Worm (Caenorhabditis elegans): ENCODE results near the gene hrg-9.
A peak's percentile ranks its signal among the peaks of the same experiment; 100 is the strongest.

hrg-9 gene

ce11 chrV:12987061-12987460, 23.9 kb upstream of the hrg-9 start, which contains the start of gene shw-3:
shw-3 (minus strand) TSS chrV:12987161.
- no peak for TF ChIP-seq dao-5 (tag; optimal IDR thresholded peaks at IDR 0.05)
- TF ChIP-seq him-1 (tag; optimal IDR thresholded peaks at IDR 0.05), result no peak
- no peak for TF ChIP-seq W03F9.2 (tag; optimal IDR thresholded peaks at IDR 0.05)

DNA sequence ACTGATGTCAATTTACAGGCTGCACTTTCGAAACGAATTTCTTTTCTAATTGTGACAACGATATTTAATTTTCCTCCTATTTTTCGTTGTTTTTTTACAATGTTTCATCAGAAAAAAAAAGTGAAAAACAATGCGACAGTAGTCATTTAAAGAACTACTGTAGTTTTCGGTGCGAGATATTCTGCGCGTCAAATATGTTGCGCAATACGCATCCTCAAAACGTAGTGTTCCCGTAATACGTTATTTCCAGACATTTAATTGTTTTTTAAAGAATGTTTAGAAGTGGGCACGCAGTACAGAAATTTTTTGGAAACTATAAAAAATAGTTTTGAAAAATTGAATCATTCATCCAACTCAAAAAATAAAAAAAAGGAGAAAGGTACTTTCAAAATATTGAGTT, 10.9 kb upstream of the hrg-9 start:
- no peak for TF ChIP-seq W03F9.2 (tag; optimal IDR thresholded peaks at IDR 0.05)
- TF ChIP-seq him-1 (tag; optimal IDR thresholded peaks at IDR 0.05), result no peak

DNA sequence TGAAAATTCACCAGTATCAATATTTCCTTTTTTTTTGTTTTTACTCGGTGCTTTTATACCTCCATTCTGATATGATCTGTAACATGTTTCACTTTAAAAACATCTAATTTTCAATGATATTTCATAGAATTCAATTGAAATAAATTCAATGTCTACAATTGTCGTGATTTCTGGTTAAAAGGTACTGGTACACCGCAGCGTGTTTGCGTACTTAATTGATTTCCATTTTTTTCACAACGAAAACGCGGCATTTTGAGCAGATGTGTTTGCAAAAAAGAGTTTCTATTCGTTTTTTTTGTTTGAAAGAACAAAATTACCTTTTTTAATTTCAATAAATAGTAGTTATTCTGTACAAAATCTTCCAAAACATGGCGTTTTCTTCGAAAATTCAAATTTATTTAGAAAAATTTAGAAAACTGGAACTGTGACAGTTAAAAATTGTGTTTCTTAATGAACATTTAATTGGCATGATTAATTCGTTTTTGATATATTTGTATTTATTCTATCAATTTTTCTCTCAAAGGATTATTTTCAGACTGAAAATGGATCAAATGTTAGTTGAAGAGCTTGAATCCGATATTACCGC, 7.5 kb upstream of the hrg-9 start, which contains the start of gene pnn-1:
Gene pnn-1 (plus strand): TSS at position 536 of the 586 bp plus-strand sequence.
- no peak for TF ChIP-seq dao-5 (tag; optimal IDR thresholded peaks at IDR 0.05)
- TF ChIP-seq him-1 (tag; optimal IDR thresholded peaks at IDR 0.05), result no peak
- TF ChIP-seq W03F9.2 (tag; optimal IDR thresholded peaks at IDR 0.05), result peak; percentile 29

ce11 chrV:12968555-12968954, 5.4 kb upstream of the hrg-9 start, which contains the start of gene lin-46:
lin-46 (plus strand) TSS chrV:12968855.
- TF ChIP-seq dao-5 (tag; optimal IDR thresholded peaks at IDR 0.05), result no peak
- TF ChIP-seq him-1 (tag; optimal IDR thresholded peaks at IDR 0.05), result no peak
- TF ChIP-seq W03F9.2 (tag; optimal IDR thresholded peaks at IDR 0.05), result no peak

DNA sequence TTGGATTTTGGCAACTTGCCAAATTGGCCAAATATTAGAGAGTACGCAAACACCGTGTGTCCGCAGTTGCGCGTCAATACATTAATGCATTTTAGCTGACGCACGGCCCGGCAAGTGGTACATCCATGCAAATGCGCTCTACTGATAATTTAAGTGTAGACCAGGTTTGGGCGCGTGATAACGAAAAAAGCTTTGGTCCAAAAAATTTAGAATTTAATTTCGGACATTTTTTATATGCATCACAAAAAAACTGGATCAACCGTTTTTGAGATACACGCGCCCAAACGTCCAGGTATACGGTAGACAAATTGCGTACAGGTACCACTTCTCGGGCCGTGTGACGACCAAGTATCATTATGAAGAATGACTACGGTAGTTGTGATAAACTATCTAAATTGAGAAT, 4.8 kb upstream of the hrg-9 start, which contains the start of gene R186.8:
Gene R186.8 (minus strand): TSS at position 58 of the 403 bp plus-strand sequence.
- TF ChIP-seq him-1 (tag; optimal IDR thresholded peaks at IDR 0.05) (peak; percentile 55), W03F9.2 (tag; optimal IDR thresholded peaks at IDR 0.05) (peak; percentile 3)

DNA sequence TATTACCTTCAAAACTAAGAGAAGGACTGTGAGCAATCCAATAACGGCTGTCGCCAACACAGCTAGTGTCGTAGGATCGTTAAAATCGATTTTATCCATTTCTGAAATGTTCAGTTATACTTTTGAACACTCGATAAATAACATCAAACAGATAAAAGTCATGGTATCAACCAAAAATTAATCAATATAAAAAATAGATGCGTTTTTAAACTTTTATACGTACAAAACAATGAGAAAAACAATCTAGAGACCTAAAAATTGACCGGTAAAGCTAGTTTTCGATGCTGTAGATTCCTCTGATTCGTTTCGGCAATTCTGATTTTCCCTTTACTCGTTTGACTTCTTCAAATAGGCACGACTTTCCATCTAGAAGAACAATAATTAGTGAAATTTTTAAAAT, 4.0 kb upstream of the hrg-9 start, which contains the start of gene R186.3:
Gene R186.3 (minus strand): TSS at position 101 of the 400 bp plus-strand sequence.
- TF ChIP-seq him-1 (tag; optimal IDR thresholded peaks at IDR 0.05), result no peak
- no peak for TF ChIP-seq dao-5 (tag; optimal IDR thresholded peaks at IDR 0.05)
- no peak for TF ChIP-seq W03F9.2 (tag; optimal IDR thresholded peaks at IDR 0.05)

DNA sequence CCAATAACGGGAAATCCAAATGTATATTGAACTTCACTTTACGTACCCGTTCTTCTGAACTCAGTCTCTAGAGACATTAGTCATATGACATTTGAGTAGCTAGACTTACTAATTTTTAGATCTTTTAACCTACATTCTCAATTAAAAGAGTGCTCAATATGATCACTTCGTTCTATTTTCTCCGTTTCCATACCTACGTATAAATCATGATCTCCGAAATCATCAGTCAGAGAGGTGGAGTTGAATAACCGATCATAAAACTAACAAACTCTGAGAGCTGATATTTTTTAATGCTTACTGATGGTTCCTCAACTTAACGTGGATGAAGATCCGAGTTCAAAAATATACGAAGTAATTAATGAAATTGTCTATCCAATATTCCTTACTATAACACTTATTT, 933 bp upstream of the hrg-9 start, which contains the start of gene srd-35:
Gene srd-35 (plus strand): TSS at position 301 of the 400 bp plus-strand sequence.
- no peak for TF ChIP-seq dao-5 (tag; optimal IDR thresholded peaks at IDR 0.05)
- no peak for TF ChIP-seq W03F9.2 (tag; optimal IDR thresholded peaks at IDR 0.05)
- TF ChIP-seq him-1 (tag; optimal IDR thresholded peaks at IDR 0.05), result no peak

ce11 chrV:12961085-12961560, 2.0 kb downstream of the hrg-9 start, which contains the start of gene mpst-7:
mpst-7 (minus strand) TSS chrV:12961135.
- TF ChIP-seq dao-5 (tag; optimal IDR thresholded peaks at IDR 0.05), result no peak
- TF ChIP-seq W03F9.2 (tag; optimal IDR thresholded peaks at IDR 0.05), result no peak
- TF ChIP-seq him-1 (tag; optimal IDR thresholded peaks at IDR 0.05), result no peak

DNA sequence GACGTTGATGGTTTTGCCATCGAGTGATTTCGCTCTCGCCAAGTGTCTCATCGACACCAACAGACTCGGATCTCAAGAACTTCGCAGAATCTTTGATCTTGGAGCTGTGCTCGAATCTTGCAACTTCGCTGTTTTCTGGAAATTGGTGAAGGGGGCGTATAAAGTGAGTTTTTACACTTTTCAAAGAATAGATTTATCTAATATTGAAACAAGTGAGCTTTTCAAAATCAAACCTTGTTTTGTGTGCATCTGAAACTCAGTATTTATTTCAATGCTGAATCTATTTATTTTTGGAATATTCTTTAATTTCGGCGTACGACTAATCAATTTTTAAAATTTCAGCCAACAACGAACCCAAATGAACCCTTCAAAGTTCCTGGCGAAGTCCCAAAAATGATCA, 8.9 kb downstream of the hrg-9 start:
- TF ChIP-seq W03F9.2 (tag; optimal IDR thresholded peaks at IDR 0.05), result no peak
- no peak for TF ChIP-seq dao-5 (tag; optimal IDR thresholded peaks at IDR 0.05)
- no peak for TF ChIP-seq him-1 (tag; optimal IDR thresholded peaks at IDR 0.05)

DNA sequence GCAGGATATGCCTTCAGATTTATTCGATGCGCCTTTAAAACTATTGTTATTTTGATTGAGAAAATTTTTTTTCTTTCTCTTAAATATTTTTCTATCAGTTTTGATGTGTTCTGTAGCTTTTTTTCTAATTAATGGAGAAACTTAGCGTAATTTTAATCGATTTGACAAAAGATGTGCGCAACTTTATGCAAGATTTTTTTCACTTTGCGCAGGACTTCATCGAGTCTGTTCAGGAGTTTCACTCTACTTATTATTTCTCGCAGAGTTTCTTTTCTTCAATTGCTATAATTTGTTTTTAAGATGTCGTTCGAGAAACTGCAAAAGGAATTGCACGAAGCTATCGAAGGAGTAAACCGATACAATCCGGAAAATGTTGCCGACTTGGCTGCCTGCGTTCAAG, 9.4 kb downstream of the hrg-9 start, which contains the start of gene eif-3.K:
Gene eif-3.K (plus strand): TSS at position 301 of the 400 bp plus-strand sequence.
- TF ChIP-seq him-1 (tag; optimal IDR thresholded peaks at IDR 0.05) (no peak), dao-5 (tag; optimal IDR thresholded peaks at IDR 0.05) (no peak), W03F9.2 (tag; optimal IDR thresholded peaks at IDR 0.05) (no peak)

DNA sequence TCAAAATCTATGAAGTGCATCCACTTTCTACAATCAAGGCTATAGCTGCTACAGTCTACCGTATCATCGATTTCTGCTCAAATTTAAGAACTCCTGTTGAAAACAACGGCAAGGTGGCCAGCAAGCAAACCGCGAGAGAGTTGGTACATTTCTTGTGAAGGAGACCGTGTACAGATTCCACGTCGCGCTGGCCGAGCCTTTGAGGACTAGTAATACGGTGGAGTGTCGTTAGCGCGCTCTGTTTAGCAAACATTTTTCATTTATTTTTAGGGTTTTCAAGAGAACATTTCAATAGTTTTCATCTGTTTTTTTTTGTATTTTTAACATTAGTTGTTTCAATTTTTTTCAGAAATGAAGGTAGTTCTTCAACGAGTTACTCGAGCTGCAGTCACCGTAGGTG, 10.9 kb downstream of the hrg-9 start, which contains the start of gene pqn-68:
Gene pqn-68 (plus strand): TSS at position 350 of the 400 bp plus-strand sequence.
- TF ChIP-seq him-1 (tag; optimal IDR thresholded peaks at IDR 0.05) (no peak), dao-5 (tag; optimal IDR thresholded peaks at IDR 0.05) (no peak), W03F9.2 (tag; optimal IDR thresholded peaks at IDR 0.05) (no peak)

- TF ChIP-seq him-1 (tag; optimal IDR thresholded peaks at IDR 0.05), result no peak
- TF ChIP-seq W03F9.2 (tag; optimal IDR thresholded peaks at IDR 0.05), result no peak
- TF ChIP-seq dao-5 (tag; optimal IDR thresholded peaks at IDR 0.05), result no peak
Measured at ce11 chrV:12950812-12951528, 12.2 kb downstream of the hrg-9 start, which contains the start of the genes T16G1.9 and T16G1.18. T16G1.9 (minus strand) TSS chrV:12950862. T16G1.18 (plus strand) TSS chrV:12951304.

ce11 chrV:12949607-12950006, 13.5 kb downstream of the hrg-9 start, which contains the start of gene T16G1.13:
T16G1.13 (plus strand) TSS chrV:12949907.
- no peak for TF ChIP-seq W03F9.2 (tag; optimal IDR thresholded peaks at IDR 0.05)
- TF ChIP-seq him-1 (tag; optimal IDR thresholded peaks at IDR 0.05), result no peak
- no peak for TF ChIP-seq dao-5 (tag; optimal IDR thresholded peaks at IDR 0.05)

ce11 chrV:12944775-12945174, 18.4 kb downstream of the hrg-9 start, which contains the start of gene grl-2:
grl-2 (plus strand) TSS chrV:12945075.
- TF ChIP-seq him-1 (tag; optimal IDR thresholded peaks at IDR 0.05), result no peak
- TF ChIP-seq W03F9.2 (tag; optimal IDR thresholded peaks at IDR 0.05), result no peak
